Worm (Caenorhabditis elegans) whole organism, L1 larva: Measurements from ENCODE around the gene wee-1.1.

Experiments used
- C04F5.9 ChIP-seq: sonication (generic microtip); optimal IDR thresholded peaks from 2 replicates; lab custom pipeline; 2016; ENCODE audit warnings: missing genetic modification characterization, missing compliant biosample characterization
- F16B12.6 ChIP-seq: fragments of 150-350 bp; optimal IDR thresholded peaks from 2 replicates; lab custom pipeline; 2014; ENCODE audit warnings: missing biosample characterization, missing genetic modification characterization
- aha-1 ChIP-seq: fragments of 150-350 bp; optimal IDR thresholded peaks from 2 replicates; lab custom pipeline; 2014; ENCODE audit warnings: missing biosample characterization, missing genetic modification characterization
- aly-2 ChIP-seq: fragments of 150-350 bp; optimal IDR thresholded peaks from 2 replicates; lab custom pipeline; 2014; ENCODE audit warnings: missing biosample characterization, missing genetic modification characterization
- ama-1 ChIP-seq: fragments of 150-350 bp; optimal IDR thresholded peaks from 2 replicates; lab custom pipeline; 2014
- blmp-1 ChIP-seq: fragments of 150-350 bp; optimal IDR thresholded peaks from 2 replicates; lab custom pipeline; 2014; ENCODE audit warnings: missing biosample characterization, missing genetic modification characterization
- ceh-63 ChIP-seq: fragments of 200-800 bp; sonication (Bioruptor generic); optimal IDR thresholded peaks from 2 replicates; lab custom pipeline; 2018; ENCODE audit warnings: mild to moderate bottlenecking, missing genetic modification characterization, missing compliant biosample characterization
- ceh-82 ChIP-seq, 3 experiments: fragments of 150-350 bp in 1 of 3; sonication (generic microtip) in 2 of 3; optimal IDR thresholded peaks; 2 replicates each; lab custom pipeline; 2014 to 2017; ENCODE audit warnings: missing biosample characterization in 3 of 3, missing genetic modification characterization in 3 of 3
- ceh-90 ChIP-seq: sonication (generic microtip); optimal IDR thresholded peaks from 2 replicates; lab custom pipeline; 2016; ENCODE audit warnings: missing genetic modification characterization, missing compliant biosample characterization
- ces-1 ChIP-seq: fragments of 150-350 bp; optimal IDR thresholded peaks from 2 replicates; lab custom pipeline; 2014; ENCODE audit warnings: missing biosample characterization, missing genetic modification reagents, missing genetic modification characterization
- dpl-1 ChIP-seq, 3 experiments: fragments of 150-350 bp in 2 of 3; sonication (generic microtip) in 1 of 3; optimal IDR thresholded peaks; 2 replicates each; lab custom pipeline; 2014 to 2017; ENCODE audit warnings: missing biosample characterization in 3 of 3, missing genetic modification characterization in 3 of 3, missing genetic modification reagents in 3 of 3
- dsc-1 ChIP-seq: sonication (generic microtip); optimal IDR thresholded peaks from 2 replicates; lab custom pipeline; 2016; ENCODE audit warnings: mild to moderate bottlenecking, missing genetic modification characterization, missing compliant biosample characterization
- efl-1 ChIP-seq, 4 experiments: fragments of 150-350 bp; optimal IDR thresholded peaks in 3 of 4; peaks in 1 of 4; 1 replicate in 1 of 4; 2 replicates in 3 of 4; lab custom pipeline; 2014; ENCODE audit warnings: missing biosample characterization in 2 of 4, missing genetic modification characterization in 2 of 4, missing genetic modification reagents in 2 of 4
- efl-3 ChIP-seq: fragments of 200-800 bp; sonication (Bioruptor generic); optimal IDR thresholded peaks from 2 replicates; lab custom pipeline; 2018; ENCODE audit warnings: mild to moderate bottlenecking, missing genetic modification characterization, missing compliant biosample characterization
- egl-27 ChIP-seq, 2 experiments: fragments of 150-350 bp in 1 of 2; sonication (generic microtip); optimal IDR thresholded peaks; 3 replicates each; lab custom pipeline; 2017 to 2018; ENCODE audit warnings: missing biosample characterization in 2 of 2, missing genetic modification characterization in 2 of 2, missing genetic modification reagents in 2 of 2
- elt-2 ChIP-seq: sonication (generic microtip); optimal IDR thresholded peaks from 2 replicates; lab custom pipeline; 2016; ENCODE audit warnings: missing genetic modification characterization, mild to moderate bottlenecking, inconsistent platforms, missing compliant biosample characterization, missing genetic modification reagents
- elt-3 ChIP-seq, 6 experiments: fragments of 150-350 bp in 1 of 6; sonication (generic microtip); optimal IDR thresholded peaks; 2 replicates each; lab custom pipeline; 2017 to 2018; ENCODE audit warnings: missing biosample characterization in 6 of 6, missing genetic modification characterization in 6 of 6, inconsistent platforms in 1 of 6
- fkh-10 ChIP-seq: sonication (generic microtip); optimal IDR thresholded peaks from 2 replicates; lab custom pipeline; 2017; ENCODE audit warnings: missing biosample characterization, missing genetic modification reagents, missing genetic modification characterization
- fkh-4 ChIP-seq: sonication (generic microtip); optimal IDR thresholded peaks from 2 replicates; lab custom pipeline; 2016; ENCODE audit warnings: missing compliant biosample characterization, missing genetic modification characterization, borderline replicate concordance
- fkh-8 ChIP-seq: sonication (generic microtip); optimal IDR thresholded peaks from 2 replicates; lab custom pipeline; 2016; ENCODE audit warnings: mild to moderate bottlenecking, missing genetic modification characterization, missing compliant biosample characterization
- grh-1 ChIP-seq: fragments of 200-800 bp; sonication (Bioruptor generic); IDR thresholded peaks from 2 replicates; pipeline ENCODE4 v1.3.6; 2022; ENCODE audit warnings: missing genetic modification reagents, missing genetic modification characterization, missing compliant biosample characterization
- hlh-17 ChIP-seq: fragments of 200-800 bp; sonication (Bioruptor generic); optimal IDR thresholded peaks from 2 replicates; lab custom pipeline; 2018; ENCODE audit warnings: missing genetic modification characterization, mild to moderate bottlenecking, missing compliant biosample characterization, moderate library complexity, borderline replicate concordance
- jun-1 ChIP-seq: fragments of 150-350 bp; optimal IDR thresholded peaks from 2 replicates; lab custom pipeline; 2014; ENCODE audit warnings: missing biosample characterization, missing genetic modification reagents, missing genetic modification characterization
- lin-13 ChIP-seq: fragments of 150-350 bp; optimal IDR thresholded peaks from 2 replicates; lab custom pipeline; 2014; ENCODE audit warnings: missing biosample characterization, missing genetic modification reagents, missing genetic modification characterization
- lin-14 ChIP-seq: fragments of 200-800 bp; sonication (Bioruptor generic); optimal IDR thresholded peaks from 2 replicates; lab custom pipeline; 2018; ENCODE audit warnings: mild to moderate bottlenecking, missing genetic modification characterization, moderate library complexity, missing compliant biosample characterization
- lin-15B ChIP-seq: fragments of 150-350 bp; sonication (generic microtip); optimal IDR thresholded peaks from 3 replicates; lab custom pipeline; 2014; ENCODE audit warnings: missing biosample characterization, missing genetic modification characterization
- lin-39 ChIP-seq: fragments of 150-350 bp; optimal IDR thresholded peaks from 2 replicates; lab custom pipeline; 2014; ENCODE audit warnings: missing biosample characterization, missing genetic modification reagents, missing genetic modification characterization
- lir-3 ChIP-seq: sonication (generic microtip); optimal IDR thresholded peaks from 2 replicates; lab custom pipeline; 2016; ENCODE audit warnings: mild to moderate bottlenecking, missing genetic modification characterization, moderate library complexity, missing compliant biosample characterization; ENCODE audit not compliant: poor library complexity
- lsy-2 ChIP-seq, 2 experiments: fragments of 150-350 bp; optimal IDR thresholded peaks; 2 replicates each; lab custom pipeline; 2014; ENCODE audit warnings: missing biosample characterization in 2 of 2, missing genetic modification characterization in 2 of 2
- mab-9 ChIP-seq: fragments of 200-800 bp; sonication (Bioruptor generic); IDR thresholded peaks from 2 replicates; pipeline ENCODE4 v1.3.6; 2022; ENCODE audit warnings: missing genetic modification reagents, missing genetic modification characterization, missing compliant biosample characterization
- mdl-1 ChIP-seq, 2 experiments: fragments of 150-350 bp; optimal IDR thresholded peaks; 2 replicates each; lab custom pipeline; 2014 to 2017; ENCODE audit warnings: missing biosample characterization in 2 of 2, missing genetic modification characterization in 2 of 2, inconsistent platforms in 1 of 2
- mef-2 ChIP-seq: fragments of 150-350 bp; optimal IDR thresholded peaks from 2 replicates; lab custom pipeline; 2014; ENCODE audit warnings: missing biosample characterization, missing genetic modification characterization
- nhr-12 ChIP-seq: sonication (generic microtip); optimal IDR thresholded peaks from 2 replicates; lab custom pipeline; 2017; ENCODE audit warnings: missing biosample characterization, missing genetic modification characterization
- nhr-28 ChIP-seq: fragments of 150-350 bp; optimal IDR thresholded peaks from 2 replicates; lab custom pipeline; 2014; ENCODE audit warnings: missing biosample characterization, missing genetic modification characterization
- nhr-47 ChIP-seq: sonication (generic microtip); optimal IDR thresholded peaks from 2 replicates; lab custom pipeline; 2016; ENCODE audit warnings: mild to moderate bottlenecking, missing genetic modification characterization, moderate library complexity, missing compliant biosample characterization
- nhr-71 ChIP-seq: sonication (generic microtip); optimal IDR thresholded peaks from 2 replicates; lab custom pipeline; 2016; ENCODE audit warnings: mild to moderate bottlenecking, missing genetic modification characterization, moderate library complexity, missing compliant biosample characterization
- nhr-84 ChIP-seq: sonication (generic microtip); optimal IDR thresholded peaks from 2 replicates; lab custom pipeline; 2017; ENCODE audit warnings: missing biosample characterization, missing genetic modification characterization
- pag-3 ChIP-seq: sonication (generic microtip); optimal IDR thresholded peaks from 2 replicates; lab custom pipeline; 2017; ENCODE audit warnings: missing genetic modification characterization, mild to moderate bottlenecking, missing compliant biosample characterization, antibody characterized with exemption, borderline replicate concordance; ENCODE audit not compliant: insufficient read depth
- pax-3 ChIP-seq: fragments of 200-800 bp; sonication (Bioruptor generic); optimal IDR thresholded peaks from 2 replicates; lab custom pipeline; 2018; ENCODE audit warnings: mild to moderate bottlenecking, missing genetic modification characterization, moderate library complexity, missing compliant biosample characterization
- pqm-1 ChIP-seq: sonication (generic microtip); optimal IDR thresholded peaks from 3 replicates; lab custom pipeline; 2017; ENCODE audit warnings: missing biosample characterization, missing genetic modification characterization
- rnt-1 ChIP-seq: sonication (generic microtip); optimal IDR thresholded peaks from 2 replicates; lab custom pipeline; 2016; ENCODE audit warnings: mild to moderate bottlenecking, missing genetic modification characterization, moderate library complexity, missing compliant biosample characterization
- skn-1 ChIP-seq: fragments of 150-350 bp; optimal IDR thresholded peaks from 2 replicates; lab custom pipeline; 2014; ENCODE audit warnings: missing biosample characterization, missing genetic modification characterization
- snpc-4 ChIP-seq: fragments of 150-350 bp; optimal IDR thresholded peaks from 2 replicates; lab custom pipeline; 2014; ENCODE audit warnings: missing biosample characterization, missing genetic modification characterization
- snu-23 ChIP-seq: sonication (generic microtip); optimal IDR thresholded peaks from 2 replicates; lab custom pipeline; 2016; ENCODE audit warnings: missing genetic modification characterization, missing compliant biosample characterization
- swsn-7 ChIP-seq: sonication (generic microtip); optimal IDR thresholded peaks from 2 replicates; lab custom pipeline; 2016; ENCODE audit warnings: missing genetic modification characterization, missing compliant biosample characterization
- tbx-2 ChIP-seq: sonication (generic microtip); optimal IDR thresholded peaks from 2 replicates; lab custom pipeline; 2016; ENCODE audit warnings: missing genetic modification characterization, missing compliant biosample characterization
- tlp-1 ChIP-seq: fragments of 150-350 bp; optimal IDR thresholded peaks from 2 replicates; lab custom pipeline; 2014; ENCODE audit warnings: missing biosample characterization, missing genetic modification characterization
- unc-30 ChIP-seq: sonication (generic microtip); optimal IDR thresholded peaks from 2 replicates; lab custom pipeline; 2017; ENCODE audit warnings: missing biosample characterization, missing genetic modification characterization
- unc-62 ChIP-seq: fragments of 150-350 bp; optimal IDR thresholded peaks from 2 replicates; lab custom pipeline; 2014; ENCODE audit warnings: missing biosample characterization, missing genetic modification reagents, missing genetic modification characterization
- unc-86 ChIP-seq: sonication (generic microtip); optimal IDR thresholded peaks from 2 replicates; lab custom pipeline; 2016; ENCODE audit warnings: missing genetic modification characterization, missing compliant biosample characterization
- vab-15 ChIP-seq: sonication (generic microtip); optimal IDR thresholded peaks from 2 replicates; lab custom pipeline; 2017; ENCODE audit warnings: missing genotype, mild to moderate bottlenecking, missing genetic modification characterization, missing compliant biosample characterization
- zag-1 ChIP-seq: fragments of 150-350 bp; optimal IDR thresholded peaks from 2 replicates; lab custom pipeline; 2014; ENCODE audit warnings: missing biosample characterization, missing genetic modification characterization
- zip-4 ChIP-seq: fragments of 200-800 bp; sonication (Bioruptor generic); optimal IDR thresholded peaks from 2 replicates; lab custom pipeline; 2018; ENCODE audit warnings: mild to moderate bottlenecking, missing genetic modification characterization, moderate library complexity, missing compliant biosample characterization
- ztf-4 ChIP-seq: fragments of 150-350 bp; optimal IDR thresholded peaks from 2 replicates; lab custom pipeline; 2014; ENCODE audit warnings: missing biosample characterization, missing genetic modification characterization

Gene wee-1.1

ce11 chrII:9621121-9621520 is 37.8 kb upstream of the wee-1.1 start (continued):
- no peak for TF ChIP-seq fkh-4 (tag; lab: Kevin White, UChicago)
- TF ChIP-seq aly-2 (tag; lab: Kevin White, UChicago), result no peak
- TF ChIP-seq mef-2 (tag; lab: Kevin White, UChicago), result no peak
- TF ChIP-seq lin-15B (tag; lab: Kevin White, UChicago), result no peak
- no peak for TF ChIP-seq nhr-28
- no peak for TF ChIP-seq tbx-2
- TF ChIP-seq skn-1 (tag; lab: Kevin White, UChicago), result no peak
- TF ChIP-seq fkh-8 (tag; lab: Kevin White, UChicago), result no peak
- TF ChIP-seq lsy-2 (tag; optimal IDR thresholded peaks at IDR 0.05; lab: Kevin White, UChicago), result peak; percentile 19 to 55
- no peak for TF ChIP-seq unc-62
- peak; percentile 22 for TF ChIP-seq lin-39 (tag; lab: Kevin White, UChicago)
- TF ChIP-seq aha-1, result no peak
- TF ChIP-seq blmp-1 (tag; lab: Kevin White, UChicago), result no peak
- TF ChIP-seq hlh-17 (GFP tag; lab: Kevin White, UChicago), result no peak
- TF ChIP-seq rnt-1 (tag; lab: Kevin White, UChicago), result peak; percentile 66
- no peak for TF ChIP-seq snpc-4 (tag; lab: Kevin White, UChicago)
- no peak for TF ChIP-seq ztf-4 (tag; lab: Kevin White, UChicago)
- TF ChIP-seq dpl-1 (GFP tag; optimal IDR thresholded peaks at IDR 0.05; lab: Kevin White, UChicago), result no peak
- TF ChIP-seq unc-30, result no peak
- TF ChIP-seq ces-1, result no peak
- peak; percentile 48 for TF ChIP-seq lin-14 (GFP tag; lab: Kevin White, UChicago)
- no peak for TF ChIP-seq nhr-12 (tag; lab: Kevin White, UChicago)
- no peak for TF ChIP-seq zag-1
- peak; percentile 52 for TF ChIP-seq nhr-71 (tag; lab: Kevin White, UChicago)
- TF ChIP-seq mab-9, result no peak
- TF ChIP-seq mdl-1 (tag; optimal IDR thresholded peaks at IDR 0.05; lab: Kevin White, UChicago), result no peak
- TF ChIP-seq nhr-47, result no peak
- peak; percentile 27 for TF ChIP-seq dsc-1 (tag; lab: Kevin White, UChicago)
- TF ChIP-seq ceh-90, result no peak
- TF ChIP-seq efl-1 (optimal IDR thresholded peaks at IDR 0.05; lab: Kevin White, UChicago), result peak; percentile 2 to 12
- peak; percentile 17 to 92 for TF ChIP-seq efl-1 (GFP tag; optimal IDR thresholded peaks at IDR 0.05 in 1 of 2; lab: Kevin White, UChicago)
- TF ChIP-seq ama-1 (lab: Kevin White, UChicago), result no peak
- TF ChIP-seq pqm-1 (tag; lab: Kevin White, UChicago), result no peak
- no peak for TF ChIP-seq zip-4 (GFP tag; lab: Kevin White, UChicago)
- no peak for TF ChIP-seq egl-27 (tag; optimal IDR thresholded peaks at IDR 0.05; lab: Kevin White, UChicago)
- no peak for TF ChIP-seq efl-3 (GFP tag; lab: Kevin White, UChicago)
- peak; percentile 10 for TF ChIP-seq swsn-7 (tag; lab: Kevin White, UChicago)
- TF ChIP-seq ceh-82 (tag; optimal IDR thresholded peaks at IDR 0.05; lab: Kevin White, UChicago), result no peak
- no peak for TF ChIP-seq pax-3 (tag; lab: Kevin White, UChicago)
- peak; percentile 48 for TF ChIP-seq pag-3 (tag; lab: Kevin White, UChicago)
- TF ChIP-seq elt-3 (tag; optimal IDR thresholded peaks at IDR 0.05; lab: Kevin White, UChicago), result no peak
- TF ChIP-seq fkh-10 (GFP tag; lab: Kevin White, UChicago), result no peak
- no peak for TF ChIP-seq vab-15 (tag; lab: Kevin White, UChicago)
- TF ChIP-seq F16B12.6 (tag; lab: Kevin White, UChicago), result no peak

ce11 chrII:9620616-9621015 is 37.3 kb upstream of the wee-1.1 start:
- TF ChIP-seq swsn-7 (tag; lab: Kevin White, UChicago) (no peak), C04F5.9 (tag; lab: Kevin White, UChicago) (no peak), grh-1 (GFP tag; lab: Robert Waterston, UW) (no peak), jun-1 (tag; lab: Kevin White, UChicago) (no peak), tbx-2 (peak; percentile 10), lir-3 (tag; lab: Kevin White, UChicago) (no peak), tlp-1 (tag; lab: Kevin White, UChicago) (no peak), elt-2 (tag; lab: Kevin White, UChicago) (no peak), ceh-63 (GFP tag; lab: Kevin White, UChicago) (no peak), aha-1 (no peak), ces-1 (no peak), lin-13 (GFP tag; lab: Kevin White, UChicago) (no peak), snu-23 (GFP tag; lab: Kevin White, UChicago) (peak; percentile 47), nhr-12 (tag; lab: Kevin White, UChicago) (no peak), nhr-84 (tag; lab: Kevin White, UChicago) (no peak), unc-86 (tag; lab: Kevin White, UChicago) (no peak)
